Worm (Caenorhabditis elegans) whole organism, L4 larva: Measurements from ENCODE around the gene H40L08.2.
A peak's percentile ranks its signal among the peaks of the same experiment; 100 is the strongest.

Experiments
- F26F4.8 ChIP-seq: fragments of 200-800 bp; sonication (Bioruptor generic); conservative IDR thresholded peaks from 2 replicates; pipeline ENCODE4 v1.3.6; 2022; ENCODE audit warnings: missing genetic modification characterization, missing compliant biosample characterization
- R02D3.7 ChIP-seq: fragments of 150-350 bp; sonication (generic microtip); optimal IDR thresholded peaks from 3 replicates; lab custom pipeline; 2014; ENCODE audit warnings: missing biosample characterization, missing genetic modification characterization
- Y75B8A.6 ChIP-seq: fragments of 200-800 bp; sonication (Bioruptor generic); IDR thresholded peaks from 2 replicates; pipeline ENCODE4 v1.3.6; 2022; ENCODE audit warnings: missing genetic modification reagents, missing genetic modification characterization, missing compliant biosample characterization
- aha-1 ChIP-seq: fragments of 150-350 bp; peaks from one replicate; lab custom pipeline; 2014; ENCODE audit warnings: missing biosample characterization, missing genetic modification characterization
- aly-2 ChIP-seq: sonication (generic microtip); optimal IDR thresholded peaks from 2 replicates; lab custom pipeline; 2018; ENCODE audit warnings: missing biosample characterization, missing genetic modification characterization
- ceh-28 ChIP-seq: fragments of 150-350 bp; optimal IDR thresholded peaks from 2 replicates; lab custom pipeline; 2014; ENCODE audit warnings: missing biosample characterization, missing genetic modification reagents, missing genetic modification characterization
- ceh-62 ChIP-seq: sonication (generic microtip); optimal IDR thresholded peaks from 2 replicates; lab custom pipeline; 2017; ENCODE audit warnings: missing biosample characterization, missing genetic modification characterization
- daf-16 ChIP-seq, 3 experiments: sonication (generic microtip); optimal IDR thresholded peaks; 2 replicates each; lab custom pipeline; 2016 to 2017; ENCODE audit warnings: missing genetic modification characterization in 3 of 3, missing genetic modification reagents in 3 of 3, mild to moderate bottlenecking in 2 of 3, missing compliant biosample characterization in 2 of 3, missing biosample characterization in 1 of 3, moderate library complexity in 1 of 3
- dmd-6 ChIP-seq: fragments of 200-800 bp; sonication (Bioruptor generic); IDR thresholded peaks from 2 replicates; pipeline ENCODE4 v1.3.6; 2022; ENCODE audit warnings: missing genetic modification reagents, missing genetic modification characterization, missing compliant biosample characterization
- dpl-1 ChIP-seq: fragments of 150-350 bp; optimal IDR thresholded peaks from 2 replicates; lab custom pipeline; 2014; ENCODE audit warnings: missing biosample characterization, missing genetic modification reagents, missing genetic modification characterization
- dve-1 ChIP-seq: sonication (generic microtip); optimal IDR thresholded peaks from 2 replicates; lab custom pipeline; 2017; ENCODE audit warnings: antibody characterized with exemption, mild to moderate bottlenecking, missing genetic modification characterization, missing compliant biosample characterization; ENCODE audit not compliant: insufficient read depth
- egl-43 ChIP-seq: fragments of 200-800 bp; sonication (Bioruptor generic); IDR thresholded peaks from 2 replicates; pipeline ENCODE4 v1.3.6; 2022; ENCODE audit warnings: missing genetic modification reagents, missing genetic modification characterization, missing compliant biosample characterization
- fkh-10 ChIP-seq: fragments of 150-350 bp; optimal IDR thresholded peaks from 2 replicates; lab custom pipeline; 2014; ENCODE audit warnings: missing biosample characterization, missing genetic modification reagents, missing genetic modification characterization
- hlh-11 ChIP-seq: fragments of 200-800 bp; sonication (Bioruptor generic); optimal IDR thresholded peaks from 2 replicates; lab custom pipeline; 2018; ENCODE audit warnings: mild to moderate bottlenecking, missing genetic modification characterization, missing compliant biosample characterization
- hlh-30 ChIP-seq: sonication (generic microtip); optimal IDR thresholded peaks from 2 replicates; lab custom pipeline; 2017; ENCODE audit warnings: antibody characterized with exemption, mild to moderate bottlenecking, missing genetic modification characterization, missing compliant biosample characterization; ENCODE audit not compliant: insufficient read depth
- hmg-1.1 ChIP-seq: fragments of 200-800 bp; sonication (Bioruptor generic); IDR thresholded peaks from 2 replicates; pipeline ENCODE4 v1.3.6; 2022; ENCODE audit warnings: missing genetic modification reagents, missing genetic modification characterization, missing compliant biosample characterization
- lim-7 ChIP-seq: fragments of 200-800 bp; sonication (Bioruptor generic); IDR thresholded peaks from 2 replicates; pipeline ENCODE4 v1.3.6; 2022; ENCODE audit warnings: missing genetic modification characterization, missing compliant biosample characterization
- lin-13 ChIP-seq: fragments of 150-350 bp; optimal IDR thresholded peaks from 2 replicates; lab custom pipeline; 2014; ENCODE audit warnings: missing biosample characterization, missing genetic modification reagents, missing genetic modification characterization
- lin-39 ChIP-seq: fragments of 150-350 bp; optimal IDR thresholded peaks from 2 replicates; lab custom pipeline; 2014; ENCODE audit warnings: missing biosample characterization, missing genetic modification reagents, missing genetic modification characterization
- lsy-2 ChIP-seq, 2 experiments: fragments of 150-350 bp in 1 of 2; sonication (generic microtip) in 1 of 2; optimal IDR thresholded peaks; 2 replicates each; lab custom pipeline; 2014 to 2017; ENCODE audit warnings: missing biosample characterization in 2 of 2, missing genetic modification characterization in 2 of 2
- mes-2 ChIP-seq: sonication (generic microtip); optimal IDR thresholded peaks from 2 replicates; lab custom pipeline; 2016; ENCODE audit warnings: missing genotype, mild to moderate bottlenecking, missing genetic modification characterization, missing compliant biosample characterization; ENCODE audit not compliant: poor library complexity, severe bottlenecking
- mxl-3 ChIP-seq: fragments of 200-800 bp; sonication (Bioruptor generic); optimal IDR thresholded peaks from 2 replicates; lab custom pipeline; 2018; ENCODE audit warnings: mild to moderate bottlenecking, missing genetic modification characterization, missing compliant biosample characterization
- nhr-25 ChIP-seq: sonication (generic microtip); optimal IDR thresholded peaks from 2 replicates; lab custom pipeline; 2017; ENCODE audit warnings: missing genetic modification characterization, mild to moderate bottlenecking, missing compliant biosample characterization, antibody characterized with exemption, moderate library complexity, borderline replicate concordance; ENCODE audit not compliant: insufficient read depth
- nhr-28 ChIP-seq: fragments of 150-350 bp; optimal IDR thresholded peaks from 2 replicates; lab custom pipeline; 2014; ENCODE audit warnings: missing biosample characterization, missing genetic modification characterization
- nhr-42 ChIP-seq: fragments of 200-800 bp; sonication (Bioruptor generic); IDR thresholded peaks from 2 replicates; pipeline ENCODE4 v1.3.6; 2022; ENCODE audit warnings: missing genetic modification characterization, missing compliant biosample characterization
- nhr-77 ChIP-seq: fragments of 150-350 bp; optimal IDR thresholded peaks from 2 replicates; lab custom pipeline; 2014; ENCODE audit warnings: missing biosample characterization, missing genetic modification characterization
- pha-4 ChIP-seq, 2 experiments: fragments of 150-350 bp in 1 of 2; fragments of 200-800 bp in 1 of 2; sonication (Bioruptor generic) in 1 of 2; IDR thresholded peaks in 1 of 2; optimal IDR thresholded peaks in 1 of 2; 2 replicates each; pipeline versions ENCODE4 v1.3.6 to Lab custom; 2014 to 2022; ENCODE audit warnings: missing genetic modification characterization in 2 of 2, missing genetic modification reagents in 2 of 2, missing biosample characterization in 1 of 2, missing compliant biosample characterization in 1 of 2
- pqm-1 ChIP-seq: sonication (generic microtip); optimal IDR thresholded peaks from 2 replicates; lab custom pipeline; 2017; ENCODE audit warnings: missing biosample characterization, missing genetic modification characterization
- saeg-2 ChIP-seq: fragments of 200-800 bp; sonication (Bioruptor generic); IDR thresholded peaks from 2 replicates; pipeline ENCODE4 v1.3.6; 2022; ENCODE audit warnings: missing genetic modification reagents, missing genetic modification characterization, missing compliant biosample characterization
- snpc-4 ChIP-seq: fragments of 150-350 bp; optimal IDR thresholded peaks from 2 replicates; lab custom pipeline; 2014; ENCODE audit warnings: missing biosample characterization, missing genetic modification characterization
- unc-130 ChIP-seq: sonication (generic microtip); optimal IDR thresholded peaks from 2 replicates; lab custom pipeline; 2016; ENCODE audit warnings: missing genetic modification reagents, missing genetic modification characterization, missing compliant biosample characterization
- unc-62 ChIP-seq, 3 experiments: fragments of 150-350 bp in 1 of 3; sonication (generic microtip); optimal IDR thresholded peaks in 2 of 3; peaks in 1 of 3; 1 replicate in 1 of 3; 2 replicates in 2 of 3; lab custom pipeline; 2014 to 2017; ENCODE audit warnings: missing biosample characterization in 3 of 3, missing genetic modification characterization in 3 of 3, missing genetic modification reagents in 3 of 3, missing genotype in 1 of 3
- zip-2 ChIP-seq: fragments of 150-350 bp; optimal IDR thresholded peaks from 2 replicates; lab custom pipeline; 2014; ENCODE audit warnings: missing biosample characterization, missing genetic modification characterization

Gene H40L08.2

DNA sequence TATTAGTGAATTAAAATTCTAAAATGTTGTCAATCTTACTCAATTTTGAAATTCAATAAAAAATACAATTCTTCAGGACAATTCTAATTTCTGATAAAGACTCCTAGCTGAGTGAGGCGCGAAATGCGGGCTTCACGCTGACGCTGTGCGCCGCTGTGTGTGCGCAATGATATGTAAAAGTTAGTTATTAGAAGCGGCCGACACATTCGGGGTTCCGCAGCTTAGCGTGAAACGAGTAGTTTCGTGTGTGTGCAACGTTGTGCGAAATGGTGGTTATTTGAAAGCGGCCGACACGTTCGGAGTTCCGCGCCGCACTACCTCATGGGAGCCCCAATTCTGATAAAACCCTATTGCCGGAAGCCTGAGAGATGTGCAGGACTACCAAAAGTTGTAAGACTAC is 2.4 kb downstream of the H40L08.2 start:
- TF ChIP-seq fkh-10 (GFP tag; lab: Kevin White, UChicago) (no peak), saeg-2 (GFP tag; lab: Robert Waterston, UW) (0 out of 2 replicates have a peak, but pooled peaks have one; percentile 10), hmg-1.1 (GFP tag; lab: Robert Waterston, UW) (peak; percentile 33; the same call in 1 of the 2 replicates), nhr-42 (GFP tag; lab: Robert Waterston, UW) (0 out of 2 replicates have a peak, but pooled peaks have one; percentile 29), unc-130 (GFP tag; lab: Kevin White, UChicago) (no peak), aha-1 (tag; lab: Kevin White, UChicago) (peak; percentile 53), egl-43 (GFP tag; lab: Robert Waterston, UW) (0 out of 2 replicates have a peak, but pooled peaks have one; percentile 10)
- TF ChIP-seq, all 104 proteins: peak for 5

DNA sequence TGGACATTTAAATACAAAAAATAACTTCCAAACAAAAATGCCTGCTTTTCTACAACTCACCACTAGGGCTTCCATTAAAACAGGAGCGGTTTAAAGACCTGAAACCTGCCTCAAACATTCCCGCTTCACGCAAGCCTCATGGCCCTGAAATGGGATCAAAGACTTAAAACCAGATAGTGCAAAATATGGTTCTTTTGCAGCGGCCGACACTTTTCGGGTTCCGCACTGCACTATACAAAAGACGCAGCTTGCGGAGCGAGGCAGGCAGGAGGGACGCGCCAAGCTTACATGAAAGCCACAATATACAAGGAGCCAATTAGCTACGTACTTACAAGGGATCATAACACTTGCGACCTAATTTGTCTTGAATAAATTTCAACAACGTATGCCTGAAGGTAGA is 4.1 kb downstream of the H40L08.2 start:
- TF ChIP-seq nhr-77 (tag; lab: Kevin White, UChicago) (no peak), aha-1 (tag; lab: Kevin White, UChicago) (no peak), pha-4 (GFP tag; IDR thresholded peaks at IDR 0.05; lab: Robert Waterston, UW) (no peak), pha-4 (tag; optimal IDR thresholded peaks at IDR 0.05; lab: Kevin White, UChicago) (no peak), lin-39 (tag; lab: Kevin White, UChicago) (no peak), nhr-25 (tag; lab: Kevin White, UChicago) (no peak), lin-13 (GFP tag; lab: Kevin White, UChicago) (no peak), snpc-4 (tag; lab: Kevin White, UChicago) (peak; percentile 47), fkh-10 (GFP tag; lab: Kevin White, UChicago) (no peak), dve-1 (no peak), hmg-1.1 (GFP tag; lab: Robert Waterston, UW) (no peak), lim-7 (GFP tag; lab: Robert Waterston, UW) (no peak), pqm-1 (tag; lab: Kevin White, UChicago) (no peak), mes-2 (tag; lab: Kevin White, UChicago) (peak; percentile 34), unc-62 (GFP tag; optimal IDR thresholded peaks at IDR 0.05 in 1 of 2; lab: Kevin White, UChicago) (no peak), unc-62 (tag; optimal IDR thresholded peaks at IDR 0.05; lab: Kevin White, UChicago) (no peak), hlh-11 (tag; lab: Kevin White, UChicago) (no peak), dpl-1 (no peak)

DNA sequence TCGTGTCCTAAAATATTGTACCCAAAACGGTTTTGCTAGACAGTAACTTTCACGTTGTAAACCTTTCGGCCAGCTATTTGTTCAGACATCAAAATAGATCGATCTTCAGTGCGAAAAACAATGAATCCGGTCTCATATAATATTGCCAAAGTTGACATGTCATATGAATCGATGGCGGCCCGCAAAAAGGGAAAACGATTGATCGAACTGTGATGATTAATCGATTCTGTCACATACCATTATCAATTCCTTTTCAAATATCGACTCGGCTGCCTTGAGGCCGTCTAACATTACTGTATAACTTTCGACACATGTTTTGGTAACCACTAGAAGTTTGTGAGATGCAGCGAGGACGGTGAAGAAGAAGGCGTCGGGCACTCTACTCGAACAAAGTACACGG is 4.7 kb downstream of the H40L08.2 start:
- TF ChIP-seq ceh-28 (tag; lab: Kevin White, UChicago) (peak; percentile 21), dmd-6 (GFP tag; lab: Robert Waterston, UW) (0 out of 2 replicates have a peak, but pooled peaks have one; percentile 17), zip-2 (tag; lab: Kevin White, UChicago) (no peak), unc-62 (GFP tag; optimal IDR thresholded peaks at IDR 0.05 in 1 of 2; lab: Kevin White, UChicago) (peak in 1 of 2 experiments; percentile 99), unc-62 (tag; optimal IDR thresholded peaks at IDR 0.05; lab: Kevin White, UChicago) (no peak), R02D3.7 (tag; lab: Kevin White, UChicago) (no peak), lsy-2 (tag; optimal IDR thresholded peaks at IDR 0.05; lab: Kevin White, UChicago) (no peak), hlh-30 (tag; lab: Kevin White, UChicago) (peak; percentile 35), mxl-3 (GFP tag; lab: Kevin White, UChicago) (peak; percentile 35), daf-16 (GFP tag; optimal IDR thresholded peaks at IDR 0.05; lab: Kevin White, UChicago) (no peak), daf-16 (tag; optimal IDR thresholded peaks at IDR 0.05; lab: Kevin White, UChicago) (no peak), nhr-28 (tag; lab: Kevin White, UChicago) (peak; percentile 28), aha-1 (tag; lab: Kevin White, UChicago) (peak; percentile 2), hlh-11 (tag; lab: Kevin White, UChicago) (peak; percentile 54), ceh-62 (tag; lab: Kevin White, UChicago) (no peak), nhr-25 (tag; lab: Kevin White, UChicago) (peak; percentile 22), Y75B8A.6 (GFP tag; lab: Robert Waterston, UW) (no peak), F26F4.8 (no peak), aly-2 (tag; lab: Kevin White, UChicago) (no peak)
- TF ChIP-seq, all 104 proteins: peak for 9
